Worm (Caenorhabditis elegans): Measurements from ENCODE around the gene R07B7.2.

- TF ChIP-seq ztf-11 (tag; optimal IDR thresholded peaks at IDR 0.05) (no peak), blmp-1 (tag; optimal IDR thresholded peaks at IDR 0.05) (no peak), nhr-12 (tag; optimal IDR thresholded peaks at IDR 0.05) (no peak), mab-5 (tag; optimal IDR thresholded peaks at IDR 0.05) (no peak), unc-62 (GFP tag; optimal IDR thresholded peaks at IDR 0.05) (no peak), lin-13 (tag; optimal IDR thresholded peaks at IDR 0.05) (no peak), lsy-2 (tag; optimal IDR thresholded peaks at IDR 0.05) (no peak), elt-1 (tag; optimal IDR thresholded peaks at IDR 0.05; ENCODE audit: borderline replicate concordance, insufficient read depth) (no peak), drap-1 (GFP tag; optimal IDR thresholded peaks at IDR 0.05) (no peak), snpc-4 (tag; optimal IDR thresholded peaks at IDR 0.05) (no peak), nhr-28 (tag; optimal IDR thresholded peaks at IDR 0.05) (no peak)
Observed at ce11 chrV:12084216-12084615, 24.7 kb upstream of the R07B7.2 start, which contains the start of gene R07B7.8.
